Worm (Caenorhabditis elegans) whole organism, early embryonic: ENCODE results near the gene fut-6.

Experiments
- B0310.2 ChIP-seq: sonication (generic microtip); optimal IDR thresholded peaks from 2 replicates; lab custom pipeline; 2016; ENCODE audit warnings: mild to moderate bottlenecking, missing genetic modification characterization, missing compliant biosample characterization
- F13C5.2 ChIP-seq: sonication (generic microtip); optimal IDR thresholded peaks from 2 replicates; lab custom pipeline; 2017; ENCODE audit warnings: mild to moderate bottlenecking, missing genetic modification characterization, inconsistent platforms, missing compliant biosample characterization
- ets-7 ChIP-seq: sonication (generic microtip); optimal IDR thresholded peaks from 2 replicates; lab custom pipeline; 2016; ENCODE audit warnings: missing genotype, missing genetic modification characterization, missing compliant biosample characterization
- sea-1 ChIP-seq: fragments of 200-800 bp; sonication (Bioruptor generic); conservative IDR thresholded peaks from 2 replicates; pipeline ENCODE4 v1.3.6; 2022; ENCODE audit warnings: missing genetic modification characterization, missing compliant biosample characterization
- tbx-11 ChIP-seq: fragments of 200-800 bp; sonication (Bioruptor generic); IDR thresholded peaks from 2 replicates; pipeline ENCODE4 v1.3.6; 2022; ENCODE audit warnings: missing genetic modification characterization, missing compliant biosample characterization

ce11 chrII:4617990-4618389 lies 37.7 kb downstream of the fut-6 start, which contains the start of gene clec-137:
- TF ChIP-seq B0310.2 (tag; lab: Kevin White, UChicago) = no peak
- no peak for TF ChIP-seq sea-1 (GFP tag; lab: Robert Waterston, UW)
- TF ChIP-seq ets-7 (tag; lab: Kevin White, UChicago) = no peak
- no peak for TF ChIP-seq tbx-11 (GFP tag; lab: Robert Waterston, UW)
- TF ChIP-seq F13C5.2 (tag; lab: Kevin White, UChicago) = no peak
